Fruit fly (Drosophila melanogaster): ENCODE measurements around the gene CG7251.

dm6 chr2L:5581016-5581415, 7.2 kb downstream of the CG7251 start, which contains the start of gene CG14011:
- no peak for TF ChIP-seq usp (GFP tag; optimal IDR thresholded peaks at IDR 0.05)
- no peak for TF ChIP-seq EcR (GFP tag; optimal IDR thresholded peaks at IDR 0.05)
- no peak for TF ChIP-seq Dll (optimal IDR thresholded peaks at IDR 0.05)
- TF ChIP-seq CG8478 (optimal IDR thresholded peaks at IDR 0.05), result no peak

Data from whole organism.